Worm (Caenorhabditis elegans): ENCODE measurements around the gene fbxc-28.

fbxc-28 gene

ce11 chrII:950374-950773 is 26.8 kb downstream of the fbxc-28 start:
- TF ChIP-seq lin-1 (GFP tag; IDR thresholded peaks at IDR 0.05), result no peak
- TF ChIP-seq spr-3 (GFP tag; optimal IDR thresholded peaks at IDR 0.05), result no peak

DNA sequence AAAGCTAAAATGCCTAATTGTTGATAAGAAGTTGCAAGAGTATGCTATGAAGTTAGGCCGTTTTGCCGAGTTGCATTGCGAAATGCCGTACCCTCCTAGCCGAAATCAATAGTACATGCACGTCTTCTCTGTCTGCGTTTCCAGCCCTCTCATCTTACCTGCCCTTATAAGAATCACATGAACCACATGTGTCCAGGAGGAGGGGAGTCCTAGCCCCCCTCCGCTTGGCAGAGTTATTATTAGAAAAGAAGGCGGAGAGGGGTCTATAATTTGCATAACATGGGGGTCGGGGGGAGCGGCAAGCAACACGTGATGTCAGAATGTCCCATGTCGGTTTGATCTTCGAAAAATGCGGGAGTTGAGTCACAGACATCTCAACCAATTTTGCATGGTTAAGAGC is 29.4 kb downstream of the fbxc-28 start:
- TF ChIP-seq ceh-82 (tag; optimal IDR thresholded peaks at IDR 0.05), result no peak
- TF ChIP-seq lin-29 (GFP tag; IDR thresholded peaks at IDR 0.05), result no peak
- TF ChIP-seq snpc-1.2 (GFP tag; IDR thresholded peaks at IDR 0.05), result no peak
- no peak for TF ChIP-seq nhr-6 (tag; optimal IDR thresholded peaks at IDR 0.05)
- no peak for TF ChIP-seq lin-15B (tag; optimal IDR thresholded peaks at IDR 0.05)
- TF ChIP-seq nhr-237 (tag; optimal IDR thresholded peaks at IDR 0.05), result no peak
- no peak for TF ChIP-seq aha-1 (tag)
- TF ChIP-seq nhr-28 (tag; optimal IDR thresholded peaks at IDR 0.05), result no peak
- no peak for TF ChIP-seq F37D6.2 (tag; optimal IDR thresholded peaks at IDR 0.05)
- no peak for TF ChIP-seq dmd-6 (GFP tag; IDR thresholded peaks at IDR 0.05)
- TF ChIP-seq ceh-28 (tag; optimal IDR thresholded peaks at IDR 0.05), result no peak
- TF ChIP-seq ama-1 (optimal IDR thresholded peaks at IDR 0.05), result no peak
- no peak for TF ChIP-seq mxl-3 (GFP tag; optimal IDR thresholded peaks at IDR 0.05)
- no peak for TF ChIP-seq vab-7 (GFP tag; IDR thresholded peaks at IDR 0.05)
- TF ChIP-seq nhr-11 (tag; optimal IDR thresholded peaks at IDR 0.05), result no peak
- TF ChIP-seq spr-3 (GFP tag; optimal IDR thresholded peaks at IDR 0.05), result no peak
- no peak for TF ChIP-seq nhr-102 (tag; optimal IDR thresholded peaks at IDR 0.05)
- TF ChIP-seq nhr-111 (GFP tag; optimal IDR thresholded peaks at IDR 0.05), result no peak
- TF ChIP-seq attf-4 (tag; optimal IDR thresholded peaks at IDR 0.05), result no peak

- TF ChIP-seq nhr-28 (tag; optimal IDR thresholded peaks at IDR 0.05), result peak; percentile 29
Measured at ce11 chrII:954626-955025, 31.0 kb downstream of the fbxc-28 start, which contains the start of gene fbxc-7. TSS of gene fbxc-7 (plus strand) at chrII:954926.

ce11 chrII:958618-959017 is 35.0 kb downstream of the fbxc-28 start, which contains the start of gene sdz-4:
TSS of gene sdz-4 (plus strand) at chrII:958918.
- no peak for TF ChIP-seq php-3 (GFP tag; IDR thresholded peaks at IDR 0.05)
- peak; percentile 74 for TF ChIP-seq aha-1 (tag)
- TF ChIP-seq mdt-29 (GFP tag; IDR thresholded peaks at IDR 0.05), result no peak
- TF ChIP-seq F26F4.8 (GFP tag; conservative IDR thresholded peaks at IDR 0.05), result no peak
- TF ChIP-seq attf-4 (tag; optimal IDR thresholded peaks at IDR 0.05), result no peak

DNA sequence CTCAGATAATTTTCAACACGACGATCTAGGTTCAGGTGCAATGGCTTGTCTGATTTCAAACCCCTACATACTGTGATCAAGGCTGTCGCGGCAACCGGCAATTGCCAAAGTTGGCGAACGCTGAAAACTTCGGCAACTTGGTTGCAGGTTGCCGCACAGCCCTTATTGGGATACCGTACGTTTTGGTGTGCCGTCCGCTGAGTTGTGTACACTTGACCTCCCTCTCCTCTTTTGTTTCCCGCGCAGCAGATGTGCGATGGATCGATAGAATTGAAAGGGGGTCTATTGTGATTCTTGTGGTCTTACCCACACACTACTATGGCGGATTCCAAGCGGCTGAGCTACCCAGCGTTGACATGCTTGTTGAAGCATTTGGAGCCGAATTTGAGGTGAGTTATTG is 36.6 kb downstream of the fbxc-28 start, which contains the start of the genes C32B5.18 and C32B5.7:
TSS of gene C32B5.18 (plus strand) at position 301 of the 400 bp plus-strand sequence.
TSS of gene C32B5.7 (plus strand) at position 311 of the 400 bp plus-strand sequence.
- TF ChIP-seq nhr-48 (tag; optimal IDR thresholded peaks at IDR 0.05), result no peak
- no peak for TF ChIP-seq daf-16 (GFP tag; optimal IDR thresholded peaks at IDR 0.05)
- no peak for TF ChIP-seq daf-16 (tag; optimal IDR thresholded peaks at IDR 0.05)
- TF ChIP-seq lin-13 (GFP tag; optimal IDR thresholded peaks at IDR 0.05), result no peak
- TF ChIP-seq skn-1 (tag; optimal IDR thresholded peaks at IDR 0.05), result no peak
- no peak for TF ChIP-seq nhr-10 (tag; optimal IDR thresholded peaks at IDR 0.05)
- peak; percentile 76 for TF ChIP-seq aha-1 (tag)
- TF ChIP-seq lin-39 (tag; optimal IDR thresholded peaks at IDR 0.05), result no peak

DNA sequence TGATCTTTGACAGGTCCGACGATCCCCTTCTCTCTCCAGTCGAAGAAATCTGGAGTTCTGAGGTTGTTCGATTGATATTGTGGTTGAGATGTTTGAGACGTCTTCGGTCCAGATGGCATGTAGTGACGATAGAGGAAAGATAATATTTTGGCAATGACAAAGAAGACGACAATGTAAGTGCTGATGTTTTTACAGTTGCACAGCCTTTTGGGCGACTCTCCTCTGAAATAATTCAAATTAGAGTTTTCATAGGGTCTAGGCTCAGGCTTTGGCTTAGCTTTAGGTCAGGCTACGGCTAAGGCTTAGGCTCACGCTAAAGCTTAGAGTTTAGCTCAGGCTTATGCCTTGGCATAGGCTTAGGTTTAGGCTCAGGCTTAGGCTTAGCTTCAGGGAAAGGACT is 38.3 kb downstream of the fbxc-28 start, which contains the start of gene C32B5.13:
TSS of gene C32B5.13 (minus strand) at position 101 of the 400 bp plus-strand sequence.
- no peak for TF ChIP-seq daf-19 (GFP tag; conservative IDR thresholded peaks at IDR 0.05)
- peak in 1 of 2 experiments; percentile 16 for TF ChIP-seq unc-62 (GFP tag; optimal IDR thresholded peaks at IDR 0.05 in 1 of 2)
- no peak for TF ChIP-seq unc-62 (tag; optimal IDR thresholded peaks at IDR 0.05)
